Fruit fly (Drosophila melanogaster) whole organism, wandering third instar larva: ENCODE results near the gene Ssdp.

ENCODE experiments used
- Abd-B ChIP-seq: fragments of >200 bp; optimal IDR thresholded peaks from 2 replicates; lab custom pipeline; 2017; ENCODE audit warnings: missing biosample characterization, missing genetic modification characterization
- CG9705 ChIP-seq: fragments of 200-800 bp; sonication (Bioruptor generic); optimal IDR thresholded peaks from 2 replicates; lab custom pipeline; 2018; ENCODE audit warnings: missing biosample characterization, mild to moderate bottlenecking, missing genetic modification characterization
- Dfd ChIP-seq: fragments of >200 bp; optimal IDR thresholded peaks from 2 replicates; lab custom pipeline; 2017; ENCODE audit warnings: missing biosample characterization, missing genetic modification characterization
- Mio ChIP-seq: sonication (Bioruptor generic); optimal IDR thresholded peaks from 2 replicates; lab custom pipeline; 2016; ENCODE audit warnings: missing biosample characterization, missing genetic modification characterization
- Myc ChIP-seq: fragments of >200 bp; optimal IDR thresholded peaks from 2 replicates; lab custom pipeline; 2017
- Rel ChIP-seq, 2 experiments: fragments of 200-800 bp; sonication (Bioruptor generic) in 1 of 2; optimal IDR thresholded peaks; 2 replicates in 1 of 2; 3 replicates in 1 of 2; lab custom pipeline; 2016 to 2019; ENCODE audit warnings: mild to moderate bottlenecking in 2 of 2, missing biosample characterization in 2 of 2, missing genetic modification characterization in 2 of 2, moderate library complexity in 1 of 2
- Vsx2 ChIP-seq: fragments of 200-300, 225-300 bp; sonication (Bioruptor generic); optimal IDR thresholded peaks from 2 replicates; lab custom pipeline; 2018; ENCODE audit warnings: missing biosample characterization, missing genetic modification characterization; ENCODE audit not compliant: partially characterized antibody
- h ChIP-seq: fragments of 200-800 bp; sonication (Bioruptor generic); optimal IDR thresholded peaks from 3 replicates; lab custom pipeline; 2016; ENCODE audit warnings: missing biosample characterization, mild to moderate bottlenecking, missing genetic modification characterization
- pan ChIP-seq: fragments of >200 bp; optimal IDR thresholded peaks from 2 replicates; lab custom pipeline; 2017
- psq ChIP-seq: fragments of 200-800 bp; sonication (Bioruptor generic); optimal IDR thresholded peaks from 3 replicates; lab custom pipeline; 2017; ENCODE audit warnings: missing biosample characterization, mild to moderate bottlenecking, missing genetic modification characterization, moderate library complexity
- usp ChIP-seq: fragments of >200 bp; optimal IDR thresholded peaks from 2 replicates; lab custom pipeline; 2017; ENCODE audit warnings: missing biosample characterization, missing genetic modification characterization

- TF ChIP-seq pan (lab: Kevin White, UChicago): no peak
- no peak for TF ChIP-seq Dfd (GFP tag; lab: Kevin White, UChicago)
- TF ChIP-seq Mio (GFP tag; lab: Kevin White, UChicago): no peak
- TF ChIP-seq Rel (GFP tag; optimal IDR thresholded peaks at IDR 0.05; lab: Kevin White, UChicago): peak; percentile 30
- no peak for TF ChIP-seq Rel (tag; optimal IDR thresholded peaks at IDR 0.05; lab: Kevin White, UChicago)
- no peak for TF ChIP-seq usp (GFP tag; lab: Kevin White, UChicago)
- no peak for TF ChIP-seq CG9705 (GFP tag; lab: Kevin White, UChicago)
- no peak for TF ChIP-seq Myc (lab: Kevin White, UChicago)
- TF ChIP-seq psq: no peak
- no peak for TF ChIP-seq Vsx2
- no peak for TF ChIP-seq h (GFP tag; lab: Kevin White, UChicago)
- TF ChIP-seq Abd-B (GFP tag; lab: Kevin White, UChicago): no peak
Measured at dm6 chr3R:18243718-18244170, 44.3 kb upstream of the Ssdp start.
